Worm (Caenorhabditis elegans) whole organism, L3 larva: Measurements from ENCODE around the gene del-2.
A peak's percentile ranks its signal among the peaks of the same experiment; 100 is the strongest.

Experiments
- R02D3.7 ChIP-seq: fragments of 150-350 bp; optimal IDR thresholded peaks from 2 replicates; lab custom pipeline; 2014; ENCODE audit warnings: missing biosample characterization, missing genetic modification characterization
- ZK546.5 ChIP-seq: sonication (generic microtip); optimal IDR thresholded peaks from 2 replicates; lab custom pipeline; 2017; ENCODE audit warnings: missing biosample characterization, missing genetic modification characterization
- aly-2 ChIP-seq: fragments of 150-350 bp; optimal IDR thresholded peaks from 2 replicates; lab custom pipeline; 2014; ENCODE audit warnings: missing biosample characterization, missing genetic modification characterization
- ama-1 ChIP-seq: fragments of 150-350 bp; optimal IDR thresholded peaks from 2 replicates; lab custom pipeline; 2018
- ceh-16 ChIP-seq: sonication (generic microtip); optimal IDR thresholded peaks from 2 replicates; lab custom pipeline; 2017; ENCODE audit warnings: missing biosample characterization, missing genetic modification characterization
- ceh-28 ChIP-seq: fragments of 150-350 bp; optimal IDR thresholded peaks from 2 replicates; lab custom pipeline; 2014; ENCODE audit warnings: missing biosample characterization, missing genetic modification reagents, missing genetic modification characterization
- ceh-82 ChIP-seq: fragments of 150-350 bp; optimal IDR thresholded peaks from 2 replicates; lab custom pipeline; 2014; ENCODE audit warnings: missing biosample characterization, missing genetic modification characterization
- ceh-9 ChIP-seq: sonication (generic microtip); optimal IDR thresholded peaks from 2 replicates; lab custom pipeline; 2018; ENCODE audit warnings: missing biosample characterization, missing genetic modification characterization
- daf-12 ChIP-seq: fragments of 150-350 bp; optimal IDR thresholded peaks from 2 replicates; lab custom pipeline; 2014; ENCODE audit warnings: missing biosample characterization, missing genetic modification reagents, missing genetic modification characterization
- egl-5 ChIP-seq: fragments of 150-350 bp; optimal IDR thresholded peaks from 2 replicates; lab custom pipeline; 2017; ENCODE audit warnings: missing biosample characterization, missing genetic modification reagents, missing genetic modification characterization, inconsistent platforms
- elt-1 ChIP-seq: fragments of 150-350 bp; optimal IDR thresholded peaks from 2 replicates; lab custom pipeline; 2014; ENCODE audit warnings: missing biosample characterization, missing genetic modification characterization
- elt-2 ChIP-seq: sonication (generic microtip); optimal IDR thresholded peaks from 2 replicates; lab custom pipeline; 2016; ENCODE audit warnings: missing genetic modification reagents, mild to moderate bottlenecking, missing genetic modification characterization, missing compliant biosample characterization
- fkh-10 ChIP-seq: sonication (generic microtip); optimal IDR thresholded peaks from 2 replicates; lab custom pipeline; 2017; ENCODE audit warnings: missing biosample characterization, missing genetic modification reagents, missing genetic modification characterization
- fos-1 ChIP-seq: fragments of 150-350 bp; optimal IDR thresholded peaks from 2 replicates; lab custom pipeline; 2014; ENCODE audit warnings: missing biosample characterization, missing genetic modification characterization
- hmg-11 ChIP-seq: sonication (generic microtip); optimal IDR thresholded peaks from 2 replicates; lab custom pipeline; 2016; ENCODE audit warnings: missing genetic modification characterization, missing compliant biosample characterization
- jun-1 ChIP-seq: fragments of 150-350 bp; optimal IDR thresholded peaks from 2 replicates; lab custom pipeline; 2014; ENCODE audit warnings: missing biosample characterization, missing genetic modification reagents, missing genetic modification characterization
- lin-39 ChIP-seq: fragments of 150-350 bp; optimal IDR thresholded peaks from 2 replicates; lab custom pipeline; 2018; ENCODE audit warnings: missing biosample characterization, missing genetic modification reagents, missing genetic modification characterization
- lsy-12 ChIP-seq: sonication (generic microtip); optimal IDR thresholded peaks from 2 replicates; lab custom pipeline; 2016; ENCODE audit warnings: mild to moderate bottlenecking, missing genetic modification characterization, missing compliant biosample characterization
- mdl-1 ChIP-seq: fragments of 150-350 bp; optimal IDR thresholded peaks from 2 replicates; lab custom pipeline; 2014; ENCODE audit warnings: missing biosample characterization, missing genetic modification characterization
- nfya-1 ChIP-seq: sonication (generic microtip); optimal IDR thresholded peaks from 2 replicates; lab custom pipeline; 2017; ENCODE audit warnings: missing genetic modification characterization, mild to moderate bottlenecking, missing compliant biosample characterization, antibody characterized with exemption, moderate library complexity; ENCODE audit not compliant: insufficient read depth
- nhr-11 ChIP-seq: fragments of 150-350 bp; optimal IDR thresholded peaks from 2 replicates; lab custom pipeline; 2014; ENCODE audit warnings: missing biosample characterization, missing genetic modification characterization
- nhr-23 ChIP-seq: fragments of 150-350 bp; optimal IDR thresholded peaks from 2 replicates; lab custom pipeline; 2014; ENCODE audit warnings: missing biosample characterization, missing genetic modification reagents, missing genetic modification characterization
- nhr-237 ChIP-seq: fragments of 150-350 bp; optimal IDR thresholded peaks from 2 replicates; lab custom pipeline; 2014; ENCODE audit warnings: missing biosample characterization, missing genetic modification characterization
- nhr-25 ChIP-seq: sonication (generic microtip); optimal IDR thresholded peaks from 2 replicates; lab custom pipeline; 2017; ENCODE audit warnings: missing biosample characterization, missing genetic modification characterization
- nhr-43 ChIP-seq: sonication (generic microtip); optimal IDR thresholded peaks from 2 replicates; lab custom pipeline; 2016; ENCODE audit warnings: mild to moderate bottlenecking, missing genetic modification characterization, missing compliant biosample characterization; ENCODE audit not compliant: poor library complexity, severe bottlenecking
- nhr-76 ChIP-seq: fragments of 150-350 bp; sonication (generic microtip); optimal IDR thresholded peaks from 5 replicates; lab custom pipeline; 2014; ENCODE audit warnings: missing biosample characterization, missing genetic modification characterization
- nhr-77 ChIP-seq: fragments of 150-350 bp; optimal IDR thresholded peaks from 2 replicates; lab custom pipeline; 2014; ENCODE audit warnings: missing biosample characterization, missing genetic modification characterization
- pha-4 ChIP-seq: fragments of 150-350 bp; optimal IDR thresholded peaks from 2 replicates; lab custom pipeline; 2014; ENCODE audit warnings: missing biosample characterization, missing genetic modification reagents, missing genetic modification characterization
- pqm-1 ChIP-seq: fragments of 150-350 bp; optimal IDR thresholded peaks from 2 replicates; lab custom pipeline; 2017; ENCODE audit warnings: missing biosample characterization, missing genetic modification characterization, inconsistent platforms
- sea-2 ChIP-seq: fragments of 150-350 bp; sonication (generic microtip); optimal IDR thresholded peaks from 4 replicates; lab custom pipeline; 2014; ENCODE audit warnings: missing biosample characterization, missing genetic modification reagents, missing genetic modification characterization
- snpc-4 ChIP-seq: fragments of 150-350 bp; optimal IDR thresholded peaks from 2 replicates; lab custom pipeline; 2014; ENCODE audit warnings: missing biosample characterization, missing genetic modification characterization
- tbx-2 ChIP-seq: sonication (generic microtip); optimal IDR thresholded peaks from 2 replicates; lab custom pipeline; 2016; ENCODE audit warnings: mild to moderate bottlenecking, missing genetic modification characterization, missing compliant biosample characterization
- unc-39 ChIP-seq: sonication (generic microtip); optimal IDR thresholded peaks from 4 replicates; lab custom pipeline; 2017; ENCODE audit warnings: missing biosample characterization, missing genetic modification characterization
- ztf-4 ChIP-seq: fragments of 150-350 bp; optimal IDR thresholded peaks from 2 replicates; lab custom pipeline; 2014; ENCODE audit warnings: missing biosample characterization, missing genetic modification characterization

del-2 gene

DNA sequence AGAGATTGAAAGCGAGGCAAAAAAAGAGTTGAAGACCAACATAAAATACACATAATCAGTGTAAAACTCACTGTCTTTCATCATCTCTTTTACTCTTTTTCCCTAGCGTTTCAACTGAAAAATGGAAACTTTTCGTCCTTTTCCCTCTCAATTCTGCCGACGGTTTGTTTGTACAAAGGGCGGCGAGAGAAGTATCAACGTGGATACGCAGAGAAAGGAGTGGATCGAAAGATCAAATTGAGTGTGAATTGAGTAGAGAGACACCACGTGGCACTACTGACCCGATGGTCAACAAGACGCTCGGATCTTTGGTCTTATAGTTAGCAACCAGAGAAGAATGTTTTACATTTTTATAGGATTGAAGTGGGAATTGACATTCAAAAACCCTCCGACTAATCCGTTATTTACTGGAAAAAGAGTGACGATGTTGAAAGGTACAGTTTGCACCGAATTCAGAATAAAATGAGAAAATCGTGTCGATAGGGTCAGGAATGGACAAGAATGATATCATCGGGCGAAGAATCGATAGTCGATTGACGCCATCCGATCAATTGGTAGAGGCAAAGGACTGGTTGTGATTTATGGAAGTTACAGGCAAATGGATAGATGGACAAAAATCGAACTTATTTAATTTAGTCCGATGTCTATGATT lies 29.3 kb upstream of the del-2 start:
- TF ChIP-seq elt-2 (tag; lab: Kevin White, UChicago) (peak; percentile 73), ama-1 (peak; percentile 41), nhr-11 (tag; lab: Kevin White, UChicago) (no peak), pha-4 (tag; lab: Kevin White, UChicago) (peak; percentile 97), elt-1 (tag; lab: Kevin White, UChicago) (no peak), sea-2 (GFP tag; lab: Kevin White, UChicago) (no peak), nhr-237 (tag; lab: Kevin White, UChicago) (no peak), tbx-2 (no peak), fos-1 (tag; lab: Kevin White, UChicago) (no peak), mdl-1 (tag; lab: Kevin White, UChicago) (peak; percentile 56), aly-2 (no peak), ZK546.5 (no peak), ceh-9 (tag; lab: Kevin White, UChicago) (no peak), unc-39 (tag; lab: Kevin White, UChicago) (no peak), ceh-82 (no peak), daf-12 (tag; lab: Kevin White, UChicago) (no peak), nhr-25 (peak; percentile 34), fkh-10 (GFP tag; lab: Kevin White, UChicago) (no peak), nhr-76 (tag; lab: Kevin White, UChicago) (no peak), pqm-1 (peak; percentile 76), hmg-11 (tag; lab: Kevin White, UChicago) (no peak), snpc-4 (tag; lab: Kevin White, UChicago) (no peak), lin-39 (tag; lab: Kevin White, UChicago) (no peak), jun-1 (tag; lab: Kevin White, UChicago) (peak; percentile 62), ztf-4 (tag; lab: Kevin White, UChicago) (peak; percentile 34), nhr-77 (tag; lab: Kevin White, UChicago) (no peak), nfya-1 (tag; lab: Kevin White, UChicago) (peak; percentile 43), nhr-23 (tag; lab: Kevin White, UChicago) (no peak), nhr-43 (tag; lab: Kevin White, UChicago) (peak; percentile 11), egl-5 (tag; lab: Kevin White, UChicago) (no peak)

DNA sequence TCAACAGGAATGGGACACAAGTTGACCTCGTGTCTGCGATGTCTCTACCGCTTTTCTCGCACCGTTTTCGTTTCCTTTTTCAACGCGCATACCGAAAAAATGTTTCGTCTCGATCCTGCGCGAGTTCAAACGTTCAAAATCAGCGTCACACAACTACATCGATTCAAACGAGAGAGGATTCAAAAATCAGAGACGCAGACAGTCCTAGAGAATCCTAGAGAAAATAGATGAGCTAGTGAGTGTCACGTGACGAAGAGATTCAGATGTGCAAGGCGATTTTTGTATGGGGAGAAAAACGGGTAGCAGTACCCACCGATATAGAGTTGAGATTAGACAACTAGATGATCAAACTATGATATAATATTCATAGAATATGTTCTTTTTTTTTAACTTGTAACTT lies 28.1 kb upstream of the del-2 start:
- TF ChIP-seq lsy-12 (tag; lab: Kevin White, UChicago) (peak; percentile 38), hmg-11 (tag; lab: Kevin White, UChicago) (peak; percentile 22), tbx-2 (no peak), nhr-23 (tag; lab: Kevin White, UChicago) (peak; percentile 78), mdl-1 (tag; lab: Kevin White, UChicago) (peak; percentile 64), elt-1 (tag; lab: Kevin White, UChicago) (peak; percentile 70), R02D3.7 (tag; lab: Kevin White, UChicago) (peak; percentile 19), ZK546.5 (no peak), nhr-43 (tag; lab: Kevin White, UChicago) (peak; percentile 80), nhr-25 (peak; percentile 42), ama-1 (peak; percentile 39), daf-12 (tag; lab: Kevin White, UChicago) (no peak), ceh-28 (tag; lab: Kevin White, UChicago) (peak; percentile 37), ceh-16 (tag; lab: Kevin White, UChicago) (no peak)

DNA sequence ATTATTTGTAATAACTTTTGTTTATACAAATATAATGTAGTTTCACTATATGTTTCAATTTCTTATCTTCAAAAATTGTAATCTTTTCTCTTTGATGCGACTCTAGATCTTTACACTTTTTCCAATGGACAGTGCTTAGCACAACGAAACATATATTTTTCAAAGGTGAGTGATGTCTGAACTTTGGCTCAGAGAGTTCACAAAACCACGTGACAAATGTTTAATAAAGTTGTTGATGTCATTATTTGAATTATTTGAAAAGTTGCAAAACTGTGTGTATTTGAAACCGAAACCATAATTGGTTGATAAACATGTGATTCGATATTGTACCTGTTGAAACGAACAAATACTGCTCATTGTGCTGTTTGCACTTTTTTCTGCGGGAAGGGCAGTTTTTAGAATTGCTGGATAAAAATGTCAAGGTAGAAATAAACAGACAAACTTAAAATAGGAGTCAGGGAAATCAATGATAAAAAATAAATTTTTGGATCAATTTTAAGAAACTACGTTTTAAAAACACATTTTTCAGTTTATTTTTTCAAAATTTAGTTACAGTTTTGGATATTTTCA lies 26.4 kb upstream of the del-2 start:
- no peak for TF ChIP-seq ZK546.5
- TF ChIP-seq snpc-4 (tag; lab: Kevin White, UChicago): no peak
- TF ChIP-seq elt-2 (tag; lab: Kevin White, UChicago): peak; percentile 56
- peak; percentile 18 for TF ChIP-seq nfya-1 (tag; lab: Kevin White, UChicago)
- peak; percentile 82 for TF ChIP-seq pqm-1
- TF ChIP-seq jun-1 (tag; lab: Kevin White, UChicago): peak; percentile 52
- TF ChIP-seq pha-4 (tag; lab: Kevin White, UChicago): peak; percentile 60

DNA sequence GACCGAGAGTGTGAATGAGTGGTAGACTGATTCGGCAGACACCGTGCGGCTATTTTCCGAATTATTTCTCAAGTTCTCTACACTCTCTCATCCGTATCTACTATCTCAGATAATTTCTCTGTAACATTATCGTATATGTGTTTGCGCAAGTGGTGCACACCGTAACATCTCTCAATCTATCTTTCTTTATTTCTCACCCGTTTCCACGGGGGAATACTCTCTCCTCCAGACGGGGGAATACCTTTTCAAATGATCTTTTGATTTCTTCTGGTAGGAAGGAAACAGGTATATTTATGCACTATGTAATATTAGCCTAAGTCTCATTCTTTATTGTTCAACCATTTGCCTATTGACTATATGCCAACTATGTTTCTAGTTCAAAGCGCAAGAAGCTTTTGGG lies 25.3 kb upstream of the del-2 start:
- TF ChIP-seq ceh-9 (tag; lab: Kevin White, UChicago) (no peak), nhr-25 (peak; percentile 20), pha-4 (tag; lab: Kevin White, UChicago) (peak; percentile 43)
